Worm (Caenorhabditis elegans): ENCODE results near the gene elo-5.

- no peak for TF ChIP-seq pqm-1 (tag; optimal IDR thresholded peaks at IDR 0.05)
- TF ChIP-seq hlh-8 (tag; optimal IDR thresholded peaks at IDR 0.05), result no peak
- no peak for TF ChIP-seq ama-1 (optimal IDR thresholded peaks at IDR 0.05)
- no peak for TF ChIP-seq dve-1 (tag; optimal IDR thresholded peaks at IDR 0.05)
- no peak for TF ChIP-seq pag-3 (tag; optimal IDR thresholded peaks at IDR 0.05; ENCODE audit: borderline replicate concordance)
- no peak for TF ChIP-seq C38D4.7 (GFP tag; optimal IDR thresholded peaks at IDR 0.05)
- TF ChIP-seq nhr-11 (tag; optimal IDR thresholded peaks at IDR 0.05), result no peak
- no peak for TF ChIP-seq ceh-24 (tag; optimal IDR thresholded peaks at IDR 0.05)
- TF ChIP-seq ceh-45 (GFP tag; IDR thresholded peaks at IDR 0.05), result no peak
Observed at ce11 chrIV:5344168-5344567, 32.7 kb downstream of the elo-5 start.
